Fruit fly (Drosophila melanogaster): ENCODE results near the gene bbg.

- no peak for TF ChIP-seq CG13204 (GFP tag; optimal IDR thresholded peaks at IDR 0.05)
- TF ChIP-seq rn (GFP tag; IDR thresholded peaks at IDR 0.05): no peak
- no peak for TF ChIP-seq Ets98B (GFP tag; IDR thresholded peaks at IDR 0.05)
- no peak for TF ChIP-seq EcR (GFP tag; optimal IDR thresholded peaks at IDR 0.05)
- TF ChIP-seq CG12605 (GFP tag; IDR thresholded peaks at IDR 0.05): peak; percentile 44
- no peak for TF ChIP-seq CG15710 (tag; optimal IDR thresholded peaks at IDR 0.05)
- TF ChIP-seq CG4496 (GFP tag; IDR thresholded peaks at IDR 0.05): no peak
- no peak for TF ChIP-seq CG8301 (tag; optimal IDR thresholded peaks at IDR 0.05)
- TF ChIP-seq D1 (tag; optimal IDR thresholded peaks at IDR 0.05): peak; percentile 37
- no peak for TF ChIP-seq CG9948 (tag; optimal IDR thresholded peaks at IDR 0.05)
- no peak for TF ChIP-seq Snoo (tag; optimal IDR thresholded peaks at IDR 0.05)
- no peak for TF ChIP-seq CG17806 (tag; optimal IDR thresholded peaks at IDR 0.05)
- TF ChIP-seq CG14655 (GFP tag; optimal IDR thresholded peaks at IDR 0.05): no peak
- no peak for TF ChIP-seq CG34367 (tag; optimal IDR thresholded peaks at IDR 0.05)
Measured at dm6 chr3L:14562672-14563071, 26.6 kb upstream of the bbg start.
